Fruit fly (Drosophila melanogaster): ENCODE results near the gene PolZ2.
A peak's percentile ranks its signal among the peaks of the same experiment; 100 is the strongest.

PolZ2 gene

DNA sequence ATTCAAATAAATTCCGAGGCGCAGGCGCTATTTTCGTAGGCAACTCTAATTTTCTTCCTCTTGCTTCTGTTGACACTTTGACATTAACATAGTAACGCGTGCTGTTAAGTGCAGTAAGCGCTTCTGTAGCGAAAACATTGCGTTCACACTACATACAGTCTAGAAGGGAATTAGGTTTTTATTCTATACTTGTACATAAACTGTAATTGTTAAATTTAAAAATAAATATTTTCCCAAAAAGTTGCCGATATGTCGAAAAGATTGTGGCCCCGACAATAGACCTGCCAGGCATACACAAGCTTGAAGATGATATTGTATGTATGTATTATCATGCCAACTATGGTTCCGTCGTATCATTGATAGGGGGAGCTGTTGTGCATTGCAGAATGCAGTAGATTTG, 17.8 kb downstream of the PolZ2 start, which contains the start of gene asl (continued):
- peak; percentile 63 for TF ChIP-seq CG8765 (GFP tag; IDR thresholded peaks at IDR 0.05)
- no peak for TF ChIP-seq z (GFP tag; IDR thresholded peaks at IDR 0.05)
- peak; percentile 25 for TF ChIP-seq shn (GFP tag; optimal IDR thresholded peaks at IDR 0.05)
- peak; percentile 85 for TF ChIP-seq CG2116 (GFP tag; optimal IDR thresholded peaks at IDR 0.05)
- TF ChIP-seq wek (GFP tag; optimal IDR thresholded peaks at IDR 0.05) = peak; percentile 50
- no peak for TF ChIP-seq CG2678 (tag; optimal IDR thresholded peaks at IDR 0.05)
- TF ChIP-seq p53 (GFP tag; optimal IDR thresholded peaks at IDR 0.05) = no peak
- no peak for TF ChIP-seq yki (optimal IDR thresholded peaks at IDR 0.05)
- TF ChIP-seq ssp (GFP tag; IDR thresholded peaks at IDR 0.05) = peak; percentile 96
- TF ChIP-seq CG6254 (GFP tag; optimal IDR thresholded peaks at IDR 0.05) = no peak
- TF ChIP-seq nerfin-2 (GFP tag; IDR thresholded peaks at IDR 0.05; ENCODE audit: partially characterized antibody) = no peak
- TF ChIP-seq CG10274 (GFP tag; optimal IDR thresholded peaks at IDR 0.05) = no peak
- TF ChIP-seq pita (GFP tag; optimal IDR thresholded peaks at IDR 0.05) = no peak
- peak; percentile 7 for TF ChIP-seq Dek (tag; optimal IDR thresholded peaks at IDR 0.05)
- peak; percentile 60 for TF ChIP-seq Fer3 (tag; optimal IDR thresholded peaks at IDR 0.05)
- peak; percentile 72 for TF ChIP-seq unpg (GFP tag; optimal IDR thresholded peaks at IDR 0.05)
- no peak for TF ChIP-seq danr (GFP tag; IDR thresholded peaks at IDR 0.05)
- TF ChIP-seq CG7357 (GFP tag; IDR thresholded peaks at IDR 0.05) = peak; percentile 97
- peak; percentile 69 for TF ChIP-seq vvl (GFP tag; IDR thresholded peaks at IDR 0.05)
- no peak for TF ChIP-seq CG3407 (GFP tag; optimal IDR thresholded peaks at IDR 0.05)
- peak; percentile 61 for TF ChIP-seq fd96Cb (tag; optimal IDR thresholded peaks at IDR 0.05)
- TF ChIP-seq CG14014 (GFP tag; IDR thresholded peaks at IDR 0.05) = peak; percentile 57; the same call in 1 of the 2 replicates
- TF ChIP-seq grau (tag; optimal IDR thresholded peaks at IDR 0.05) = peak; percentile 78
- peak; percentile 54 for TF ChIP-seq caup (GFP tag; optimal IDR thresholded peaks at IDR 0.05; ENCODE audit: severe bottlenecking)
- no peak for TF ChIP-seq ind (GFP tag; optimal IDR thresholded peaks at IDR 0.05)
- no peak; the same call in 1 of the 2 replicates for TF ChIP-seq Adf1 (GFP tag; IDR thresholded peaks at IDR 0.05)
- TF ChIP-seq CG10431 (GFP tag; optimal IDR thresholded peaks at IDR 0.05) = peak; percentile 48
- peak; percentile 58; the same call in 1 of the 2 replicates for TF ChIP-seq CG14441 (GFP tag; IDR thresholded peaks at IDR 0.05)
- peak; percentile 37; the same call in 1 of the 2 replicates for TF ChIP-seq CG1024 (GFP tag; IDR thresholded peaks at IDR 0.05)
- TF ChIP-seq maf-S (GFP tag; optimal IDR thresholded peaks at IDR 0.05) = no peak
- TF ChIP-seq psq (GFP tag; optimal IDR thresholded peaks at IDR 0.05) = peak; percentile 14
- peak; percentile 16 for TF ChIP-seq vfl (GFP tag; optimal IDR thresholded peaks at IDR 0.05)
- TF ChIP-seq ara (GFP tag; IDR thresholded peaks at IDR 0.05) = no peak
- TF ChIP-seq bsh (GFP tag; optimal IDR thresholded peaks at IDR 0.05) = peak in 1 of 2 experiments; percentile 69
- TF ChIP-seq CG2202 (tag; optimal IDR thresholded peaks at IDR 0.05) = peak; percentile 48
- no peak for TF ChIP-seq ato (GFP tag; IDR thresholded peaks at IDR 0.05; ENCODE audit: partially characterized antibody)
- TF ChIP-seq CG16815 (GFP tag; optimal IDR thresholded peaks at IDR 0.05) = peak; percentile 39
- TF ChIP-seq Ptx1 (GFP tag; IDR thresholded peaks at IDR 0.05) = peak; percentile 65
- peak; percentile 55 for TF ChIP-seq CG34376 (GFP tag; optimal IDR thresholded peaks at IDR 0.05)
- TF ChIP-seq CG3163 (GFP tag; optimal IDR thresholded peaks at IDR 0.05) = peak; percentile 24
- peak; percentile 71 for TF ChIP-seq CG15696 (tag; optimal IDR thresholded peaks at IDR 0.05)
- peak; percentile 49 for TF ChIP-seq crc (GFP tag; optimal IDR thresholded peaks at IDR 0.05)
- TF ChIP-seq ttk (GFP tag; IDR thresholded peaks at IDR 0.05) = no peak
- TF ChIP-seq CG9437 (GFP tag; optimal IDR thresholded peaks at IDR 0.05) = peak; percentile 46
- no peak for TF ChIP-seq ro (GFP tag; IDR thresholded peaks at IDR 0.05)
- TF ChIP-seq CG4730 (GFP tag; IDR thresholded peaks at IDR 0.05) = 0 out of 2 replicates have a peak, but pooled peaks have one; percentile 6
- TF ChIP-seq Atf3 (GFP tag; optimal IDR thresholded peaks at IDR 0.05) = no peak
- TF ChIP-seq CrebB (tag; optimal IDR thresholded peaks at IDR 0.05) = peak; percentile 33
- peak; percentile 52 for TF ChIP-seq CG13296 (GFP tag; optimal IDR thresholded peaks at IDR 0.05)
- TF ChIP-seq HHEX (GFP tag; optimal IDR thresholded peaks at IDR 0.05) = no peak
- TF ChIP-seq CG17361 (GFP tag; IDR thresholded peaks at IDR 0.05) = peak; percentile 83

Measured in whole organism, embryonic.